Worm (Caenorhabditis elegans) whole organism, mixed stage, embryonic: ENCODE results near the gene lido-6.

Experiments used
- blmp-1 ChIP-seq: fragments of 150-350 bp; optimal IDR thresholded peaks from 2 replicates; lab custom pipeline; 2014; ENCODE audit warnings: missing biosample characterization, missing genetic modification characterization
- ceh-39 ChIP-seq: fragments of 150-350 bp; optimal IDR thresholded peaks from 2 replicates; lab custom pipeline; 2014; ENCODE audit warnings: missing biosample characterization, missing genetic modification characterization
- ceh-83 ChIP-seq: fragments of 200-800 bp; sonication (Bioruptor generic); optimal IDR thresholded peaks from 2 replicates; lab custom pipeline; 2018; ENCODE audit warnings: mild to moderate bottlenecking, missing genetic modification characterization, missing compliant biosample characterization
- elt-3 ChIP-seq: fragments of 150-350 bp; optimal IDR thresholded peaks from 2 replicates; lab custom pipeline; 2014; ENCODE audit warnings: missing biosample characterization, missing genetic modification characterization
- mep-1 ChIP-seq: fragments of 150-350 bp; optimal IDR thresholded peaks from 2 replicates; lab custom pipeline; 2017; ENCODE audit warnings: missing biosample characterization, missing genetic modification reagents, missing genetic modification characterization, inconsistent platforms
- nhr-12 ChIP-seq: fragments of 150-350 bp; optimal IDR thresholded peaks from 2 replicates; lab custom pipeline; 2014; ENCODE audit warnings: missing biosample characterization, missing genetic modification characterization
- nhr-2 ChIP-seq: fragments of 150-350 bp; optimal IDR thresholded peaks from 2 replicates; lab custom pipeline; 2014; ENCODE audit warnings: missing biosample characterization, missing genetic modification characterization
- nhr-237 ChIP-seq: fragments of 150-350 bp; optimal IDR thresholded peaks from 2 replicates; lab custom pipeline; 2014; ENCODE audit warnings: missing biosample characterization, missing genetic modification characterization
- snpc-4 ChIP-seq: fragments of 150-350 bp; optimal IDR thresholded peaks from 2 replicates; lab custom pipeline; 2014; ENCODE audit warnings: missing biosample characterization, missing genetic modification characterization
- sptf-1 ChIP-seq: sonication (generic microtip); optimal IDR thresholded peaks from 2 replicates; lab custom pipeline; 2017; ENCODE audit warnings: mild to moderate bottlenecking, missing genetic modification characterization, moderate library complexity, missing compliant biosample characterization
- unc-62 ChIP-seq: fragments of 150-350 bp; optimal IDR thresholded peaks from 2 replicates; lab custom pipeline; 2014; ENCODE audit warnings: missing biosample characterization, missing genetic modification reagents, missing genetic modification characterization

ce11 chrX:17149877-17150490 is 35.0 kb upstream of the lido-6 start, which contains the start of gene T23C6.4:
- TF ChIP-seq blmp-1 (tag; lab: Kevin White, UChicago): no peak
- TF ChIP-seq nhr-12: no peak
- no peak for TF ChIP-seq unc-62
- no peak for TF ChIP-seq nhr-237 (tag; lab: Kevin White, UChicago)
- no peak for TF ChIP-seq snpc-4 (tag; lab: Kevin White, UChicago)
- no peak for TF ChIP-seq ceh-83 (GFP tag; lab: Kevin White, UChicago)
- TF ChIP-seq nhr-2 (tag; lab: Kevin White, UChicago): no peak
- TF ChIP-seq elt-3 (tag; lab: Kevin White, UChicago): no peak
- TF ChIP-seq sptf-1 (tag; lab: Kevin White, UChicago): no peak
- no peak for TF ChIP-seq mep-1 (tag; lab: Kevin White, UChicago)
- TF ChIP-seq ceh-39 (tag; lab: Kevin White, UChicago): no peak
